Fruit fly (Drosophila melanogaster) S2 (cell line): ENCODE results near the gene CG7974.

Source experiments
- CG8478 ChIP-seq: fragments of >200 bp; optimal IDR thresholded peaks from 2 replicates; lab custom pipeline; 2018
- CTCF ChIP-seq, 2 experiments: fragments of >200 bp; optimal IDR thresholded peaks; 2 replicates each; lab custom pipeline; 2018

- TF ChIP-seq CG8478 (lab: Kevin White, UChicago) (no peak), CTCF (optimal IDR thresholded peaks at IDR 0.05; lab: Kevin White, UChicago) (no peak)
Measured at dm6 chr3L:1649363-1649762, 15.6 kb upstream of the CG7974 start.
